Worm (Caenorhabditis elegans): ENCODE results near the gene Y97E10AR.3.

Y97E10AR.3 gene

ce11 chrV:8035947-8036346, 28.6 kb upstream of the Y97E10AR.3 start, which contains the start of gene ZC513.14:
Gene ZC513.14 (minus strand): TSS chrV:8036047.
- no peak for TF ChIP-seq mbf-1 (tag; optimal IDR thresholded peaks at IDR 0.05)
- TF ChIP-seq F13H6.1 (tag; optimal IDR thresholded peaks at IDR 0.05): no peak
- no peak for TF ChIP-seq egl-27 (tag; optimal IDR thresholded peaks at IDR 0.05)
- no peak for TF ChIP-seq nhr-6 (tag; optimal IDR thresholded peaks at IDR 0.05)
- TF ChIP-seq nhr-12 (tag; optimal IDR thresholded peaks at IDR 0.05): no peak
- TF ChIP-seq unc-62 (GFP tag; optimal IDR thresholded peaks at IDR 0.05): no peak
- TF ChIP-seq ceh-82 (tag; optimal IDR thresholded peaks at IDR 0.05): no peak
- TF ChIP-seq aly-2 (tag; optimal IDR thresholded peaks at IDR 0.05): no peak
- no peak for TF ChIP-seq nhr-23 (tag; optimal IDR thresholded peaks at IDR 0.05)
- no peak for TF ChIP-seq skn-1 (tag; optimal IDR thresholded peaks at IDR 0.05)
- TF ChIP-seq lsy-2 (tag; optimal IDR thresholded peaks at IDR 0.05): no peak
- TF ChIP-seq ztf-4 (tag; optimal IDR thresholded peaks at IDR 0.05): no peak
- no peak for TF ChIP-seq nhr-11 (tag; optimal IDR thresholded peaks at IDR 0.05)
- no peak for TF ChIP-seq sma-9 (GFP tag; optimal IDR thresholded peaks at IDR 0.05)
- TF ChIP-seq sma-9 (tag; optimal IDR thresholded peaks at IDR 0.05): no peak
- no peak for TF ChIP-seq elt-1 (tag; optimal IDR thresholded peaks at IDR 0.05)
- TF ChIP-seq alr-1 (tag; optimal IDR thresholded peaks at IDR 0.05): no peak
- TF ChIP-seq mab-5 (tag; optimal IDR thresholded peaks at IDR 0.05): no peak

DNA sequence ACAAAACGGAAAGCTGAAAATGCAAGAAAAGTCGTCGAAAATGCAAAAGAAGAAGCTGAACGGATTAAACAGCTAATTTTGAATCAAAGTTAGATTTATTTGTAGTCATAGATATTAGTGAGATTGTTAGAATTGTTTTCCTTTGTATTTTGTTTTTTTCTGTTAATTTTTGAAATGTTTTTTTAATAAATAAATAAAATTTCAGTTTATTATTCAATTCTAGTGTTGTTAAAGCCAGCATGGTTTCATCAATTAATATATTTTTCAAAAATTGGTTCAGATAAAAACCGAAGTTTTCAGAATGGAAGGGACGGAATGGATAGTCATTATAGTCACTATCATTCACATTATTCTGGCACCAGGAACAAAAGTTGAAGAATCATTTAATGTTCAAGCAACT, 27.5 kb upstream of the Y97E10AR.3 start, which contains the start of gene algn-12:
Gene algn-12, plus strand, starts transcription at position 301 of the 400 bp plus-strand sequence.
- TF ChIP-seq peb-1 (tag; optimal IDR thresholded peaks at IDR 0.05) (no peak), mbf-1 (tag; optimal IDR thresholded peaks at IDR 0.05) (no peak), F13H6.1 (tag; optimal IDR thresholded peaks at IDR 0.05) (no peak), nhr-11 (tag; optimal IDR thresholded peaks at IDR 0.05) (no peak), aly-2 (tag; optimal IDR thresholded peaks at IDR 0.05) (no peak), unc-55 (GFP tag; optimal IDR thresholded peaks at IDR 0.05) (no peak), ztf-11 (tag; optimal IDR thresholded peaks at IDR 0.05) (no peak), ama-1 (optimal IDR thresholded peaks at IDR 0.05) (no peak), mdl-1 (tag; optimal IDR thresholded peaks at IDR 0.05) (no peak), sma-9 (GFP tag; optimal IDR thresholded peaks at IDR 0.05) (no peak), sma-9 (tag; optimal IDR thresholded peaks at IDR 0.05) (no peak), skn-1 (tag; optimal IDR thresholded peaks at IDR 0.05) (no peak), nhr-12 (tag; optimal IDR thresholded peaks at IDR 0.05) (no peak), unc-39 (tag; optimal IDR thresholded peaks at IDR 0.05) (no peak)

- peak; percentile 66 for TF ChIP-seq C34F6.9 (tag; optimal IDR thresholded peaks at IDR 0.05)
- no peak for TF ChIP-seq nhr-10 (tag; optimal IDR thresholded peaks at IDR 0.05)
- peak; percentile 13 for TF ChIP-seq nhr-129 (tag; optimal IDR thresholded peaks at IDR 0.05)
- TF ChIP-seq ZK546.5 (tag; optimal IDR thresholded peaks at IDR 0.05): no peak
- no peak for TF ChIP-seq fos-1 (tag; optimal IDR thresholded peaks at IDR 0.05)
- TF ChIP-seq nhr-25 (tag; optimal IDR thresholded peaks at IDR 0.05): peak; percentile 29
- TF ChIP-seq gmeb-1 (tag; optimal IDR thresholded peaks at IDR 0.05): peak; percentile 97
- TF ChIP-seq crh-2 (tag; optimal IDR thresholded peaks at IDR 0.05): peak; percentile 50
- no peak for TF ChIP-seq R02D3.7 (tag; optimal IDR thresholded peaks at IDR 0.05)
- TF ChIP-seq ztf-4 (tag; optimal IDR thresholded peaks at IDR 0.05): no peak
- no peak for TF ChIP-seq alr-1 (tag; optimal IDR thresholded peaks at IDR 0.05)
- no peak for TF ChIP-seq blmp-1 (tag; optimal IDR thresholded peaks at IDR 0.05; ENCODE audit: insufficient read depth)
- TF ChIP-seq sma-9 (GFP tag; optimal IDR thresholded peaks at IDR 0.05): peak; percentile 42
- TF ChIP-seq sma-9 (tag; optimal IDR thresholded peaks at IDR 0.05): no peak
- peak; percentile 35 for TF ChIP-seq lin-13 (GFP tag; optimal IDR thresholded peaks at IDR 0.05)
- peak; percentile 64 for TF ChIP-seq unc-55 (GFP tag; optimal IDR thresholded peaks at IDR 0.05)
- peak; percentile 4 for TF ChIP-seq egl-27 (tag; optimal IDR thresholded peaks at IDR 0.05)
- TF ChIP-seq mbf-1 (tag; optimal IDR thresholded peaks at IDR 0.05): no peak
- TF ChIP-seq nhr-21 (tag; optimal IDR thresholded peaks at IDR 0.05): peak; percentile 48
- peak; percentile 43 for TF ChIP-seq sma-3 (GFP tag; optimal IDR thresholded peaks at IDR 0.05)
- no peak for TF ChIP-seq zag-1 (tag; optimal IDR thresholded peaks at IDR 0.05)
- TF ChIP-seq nhr-12 (tag; optimal IDR thresholded peaks at IDR 0.05): no peak
- TF ChIP-seq lsy-2 (tag; optimal IDR thresholded peaks at IDR 0.05): peak in 1 of 2 experiments; percentile 76
These were observed 23.8 kb upstream of the Y97E10AR.3 start, which contains the start of gene vars-1 for ce11 chrV:8031121-8031520. Gene vars-1 (plus strand): TSS chrV:8031411.
